Fruit fly (Drosophila melanogaster) whole organism, wandering third instar larva: ENCODE results near the gene atk.
A peak's percentile ranks its signal among the peaks of the same experiment; 100 is the strongest.

Experiments used
- CG32264 ChIP-seq: fragments of 200-800 bp; sonication (Bioruptor generic); optimal IDR thresholded peaks from 2 replicates; lab custom pipeline; 2016; ENCODE audit warnings: missing biosample characterization, missing genetic modification characterization
- CG9705 ChIP-seq: fragments of 200-800 bp; sonication (Bioruptor generic); optimal IDR thresholded peaks from 2 replicates; lab custom pipeline; 2018; ENCODE audit warnings: missing biosample characterization, mild to moderate bottlenecking, missing genetic modification characterization
- CrebA ChIP-seq: fragments of 200-800 bp; sonication (Bioruptor generic); optimal IDR thresholded peaks from 2 replicates; lab custom pipeline; 2016; ENCODE audit warnings: missing biosample characterization, mild to moderate bottlenecking, missing genetic modification characterization, borderline replicate concordance
- Dfd ChIP-seq: fragments of >200 bp; optimal IDR thresholded peaks from 2 replicates; lab custom pipeline; 2017; ENCODE audit warnings: missing biosample characterization, missing genetic modification characterization
- Dif ChIP-seq: fragments of 200-275, 200-300 bp; sonication (Bioruptor generic); optimal IDR thresholded peaks from 2 replicates; lab custom pipeline; 2018; ENCODE audit warnings: missing biosample characterization, missing genetic modification characterization; ENCODE audit not compliant: partially characterized antibody
- GATAd ChIP-seq: sonication (Bioruptor generic); optimal IDR thresholded peaks from 2 replicates; lab custom pipeline; 2016; ENCODE audit warnings: missing biosample characterization, missing genetic modification characterization
- HLH106 ChIP-seq: fragments of 200-800 bp; optimal IDR thresholded peaks from 3 replicates; lab custom pipeline; 2019; ENCODE audit warnings: missing biosample characterization, mild to moderate bottlenecking, missing genetic modification characterization, moderate library complexity
- Hnf4 ChIP-seq: fragments of 200-800 bp; sonication (Bioruptor generic); optimal IDR thresholded peaks from 2 replicates; lab custom pipeline; 2016; ENCODE audit warnings: missing biosample characterization, mild to moderate bottlenecking, missing genetic modification characterization
- Hr78 ChIP-seq: fragments of >200 bp; optimal IDR thresholded peaks from 2 replicates; lab custom pipeline; 2017; ENCODE audit warnings: missing biosample characterization, missing genetic modification characterization
- Hr83 ChIP-seq: fragments of 200-300 bp; sonication (Bioruptor generic); optimal IDR thresholded peaks from 2 replicates; lab custom pipeline; 2016; ENCODE audit warnings: missing biosample characterization, mild to moderate bottlenecking, missing genetic modification characterization, moderate library complexity; ENCODE audit not compliant: poor library complexity, severe bottlenecking
- Jra ChIP-seq: sonication (Bioruptor generic); optimal IDR thresholded peaks from 2 replicates; lab custom pipeline; 2016; ENCODE audit warnings: missing biosample characterization, missing genetic modification characterization
- Mio ChIP-seq: sonication (Bioruptor generic); optimal IDR thresholded peaks from 2 replicates; lab custom pipeline; 2016; ENCODE audit warnings: missing biosample characterization, missing genetic modification characterization
- Myc ChIP-seq: fragments of >200 bp; optimal IDR thresholded peaks from 2 replicates; lab custom pipeline; 2017
- N ChIP-seq: fragments of >200 bp; optimal IDR thresholded peaks from 2 replicates; lab custom pipeline; 2018; ENCODE audit warnings: missing biosample characterization, missing external identifiers, missing genetic modification characterization
- OdsH ChIP-seq: fragments of 200-800 bp; sonication (Bioruptor generic); optimal IDR thresholded peaks from 2 replicates; lab custom pipeline; 2016; ENCODE audit warnings: missing biosample characterization, mild to moderate bottlenecking, missing genetic modification characterization
- Rel ChIP-seq, 2 experiments: fragments of 200-800 bp; sonication (Bioruptor generic) in 1 of 2; optimal IDR thresholded peaks; 2 replicates in 1 of 2; 3 replicates in 1 of 2; lab custom pipeline; 2016 to 2019; ENCODE audit warnings: mild to moderate bottlenecking in 2 of 2, missing biosample characterization in 2 of 2, missing genetic modification characterization in 2 of 2, moderate library complexity in 1 of 2
- Sp1 ChIP-seq: fragments of 200-800 bp; sonication (Bioruptor generic); optimal IDR thresholded peaks from 3 replicates; lab custom pipeline; 2019; ENCODE audit warnings: missing biosample characterization, mild to moderate bottlenecking, missing genetic modification characterization, moderate library complexity
- br ChIP-seq: fragments of 200-800 bp; sonication (Bioruptor generic); optimal IDR thresholded peaks from 2 replicates; lab custom pipeline; 2016; ENCODE audit warnings: missing biosample characterization, missing genetic modification characterization
- brk ChIP-seq: fragments of 200-800 bp; sonication (Bioruptor generic); optimal IDR thresholded peaks from 2 replicates; lab custom pipeline; 2016; ENCODE audit warnings: missing biosample characterization, mild to moderate bottlenecking, missing genetic modification characterization
- dl ChIP-seq, 2 experiments: fragments of 175-275, 200-275 bp in 1 of 2; fragments of 200-275 bp in 1 of 2; sonication (Bioruptor generic); optimal IDR thresholded peaks; lab custom pipeline; 2018; ENCODE audit warnings: mild to moderate bottlenecking in 2 of 2, missing biosample characterization in 2 of 2, missing genetic modification characterization in 2 of 2, moderate library complexity in 2 of 2; ENCODE audit not compliant: partially characterized antibody in 2 of 2, insufficient read depth in 1 of 2
- dmrt93B ChIP-seq: fragments of 200-800 bp; sonication (Bioruptor generic); optimal IDR thresholded peaks from 2 replicates; lab custom pipeline; 2018; ENCODE audit warnings: missing biosample characterization, mild to moderate bottlenecking, missing genetic modification characterization
- dsf ChIP-seq: sonication (Bioruptor generic); optimal IDR thresholded peaks from 2 replicates; lab custom pipeline; 2016; ENCODE audit warnings: missing biosample characterization, missing genetic modification characterization, borderline replicate concordance
- ey ChIP-seq: fragments of 200-800 bp; sonication (Bioruptor generic); optimal IDR thresholded peaks from 2 replicates; lab custom pipeline; 2016; ENCODE audit warnings: missing biosample characterization, missing genetic modification characterization
- foxo ChIP-seq, 2 experiments: fragments of 200-800 bp; sonication (Bioruptor generic); optimal IDR thresholded peaks; 2 replicates in 1 of 2; 3 replicates in 1 of 2; lab custom pipeline; 2016 to 2017; ENCODE audit warnings: missing biosample characterization in 2 of 2, missing genetic modification characterization in 2 of 2
- fru ChIP-seq: fragments of 200-800 bp; sonication (Bioruptor generic); optimal IDR thresholded peaks from 3 replicates; lab custom pipeline; 2016; ENCODE audit warnings: missing biosample characterization, mild to moderate bottlenecking, missing genetic modification characterization
- h ChIP-seq: fragments of 200-800 bp; sonication (Bioruptor generic); optimal IDR thresholded peaks from 3 replicates; lab custom pipeline; 2016; ENCODE audit warnings: missing biosample characterization, mild to moderate bottlenecking, missing genetic modification characterization
- jim ChIP-seq: fragments of 175-275, 200-325 bp; sonication (Bioruptor generic); optimal IDR thresholded peaks from 2 replicates; lab custom pipeline; 2016; ENCODE audit warnings: missing biosample characterization, mild to moderate bottlenecking, missing genetic modification characterization
- lola ChIP-seq: fragments of >200 bp; optimal IDR thresholded peaks from 2 replicates; lab custom pipeline; 2017; ENCODE audit warnings: missing biosample characterization, missing genetic modification characterization
- psq ChIP-seq: fragments of 200-800 bp; sonication (Bioruptor generic); optimal IDR thresholded peaks from 3 replicates; lab custom pipeline; 2017; ENCODE audit warnings: missing biosample characterization, mild to moderate bottlenecking, missing genetic modification characterization, moderate library complexity
- rgr ChIP-seq: fragments of 200-800 bp; sonication (Bioruptor generic); optimal IDR thresholded peaks from 3 replicates; lab custom pipeline; 2016; ENCODE audit warnings: missing biosample characterization, mild to moderate bottlenecking, missing genetic modification characterization
- sage ChIP-seq: fragments of 200-800 bp; sonication (Bioruptor generic); optimal IDR thresholded peaks from 2 replicates; lab custom pipeline; 2016; ENCODE audit warnings: missing biosample characterization, mild to moderate bottlenecking, missing genetic modification characterization
- sv ChIP-seq: fragments of 200-800 bp; sonication (Bioruptor generic); optimal IDR thresholded peaks from 3 replicates; lab custom pipeline; 2016; ENCODE audit warnings: missing biosample characterization, missing genetic modification characterization
- tai ChIP-seq: sonication (Bioruptor generic); optimal IDR thresholded peaks from 2 replicates; lab custom pipeline; 2016; ENCODE audit warnings: missing biosample characterization, missing genetic modification characterization
- usp ChIP-seq: fragments of >200 bp; optimal IDR thresholded peaks from 2 replicates; lab custom pipeline; 2017; ENCODE audit warnings: missing biosample characterization, missing genetic modification characterization
- woc ChIP-seq: sonication (Bioruptor generic); optimal IDR thresholded peaks from 2 replicates; lab custom pipeline; 2016; ENCODE audit warnings: missing biosample characterization, mild to moderate bottlenecking, missing genetic modification characterization

atk gene

DNA sequence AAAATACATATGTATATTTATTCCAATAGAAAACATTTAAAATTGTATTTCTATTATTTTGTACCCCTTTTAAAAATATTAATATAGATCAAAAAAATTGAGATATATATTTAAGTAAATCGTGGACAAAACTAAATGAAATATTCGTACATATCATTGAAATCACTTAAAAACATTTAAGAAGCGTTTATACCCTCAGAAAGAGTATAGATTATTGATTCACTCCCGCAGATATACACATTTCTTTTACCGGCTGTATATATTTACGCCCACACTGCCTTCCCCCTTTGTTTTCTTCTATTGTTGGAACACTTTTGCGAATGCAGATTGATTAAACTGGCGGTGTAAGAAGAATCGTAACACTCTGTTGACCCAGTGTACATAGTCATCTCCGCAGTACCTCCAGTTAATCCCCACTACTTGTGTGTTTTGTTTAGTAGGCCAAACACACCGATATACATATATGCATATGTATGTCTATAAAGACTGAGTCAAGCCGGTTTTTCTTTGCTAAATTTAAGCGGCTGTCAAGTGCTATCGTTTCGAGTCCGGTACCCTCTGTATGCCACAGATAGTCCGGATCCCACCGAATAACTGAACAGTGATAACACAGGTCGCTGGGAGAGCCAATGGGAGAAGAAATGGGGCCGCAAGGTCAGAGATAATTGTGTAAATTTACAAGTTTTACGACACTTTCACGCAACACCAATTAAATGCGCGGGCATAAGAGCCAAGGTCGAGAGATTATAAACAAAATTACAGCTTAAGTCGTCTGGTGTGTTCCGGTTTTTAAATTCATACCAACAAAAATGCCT is 7.0 kb upstream of the atk start:
- TF ChIP-seq Hnf4 (GFP tag; lab: Kevin White, UChicago) (peak; percentile 12), fru (GFP tag; lab: Kevin White, UChicago) (peak; percentile 48), Dfd (GFP tag; lab: Kevin White, UChicago) (no peak), dsf (GFP tag; lab: Kevin White, UChicago) (no peak), dl (GFP tag; optimal IDR thresholded peaks at IDR 0.05; lab: Kevin White, UChicago; ENCODE audit: insufficient read depth in 1 of 2, partially characterized antibody in 2 of 2) (no peak), HLH106 (peak; percentile 9), brk (peak; percentile 19), jim (no peak), tai (GFP tag; lab: Kevin White, UChicago) (peak; percentile 9), Myc (lab: Kevin White, UChicago) (no peak), h (peak; percentile 21), foxo (GFP tag; optimal IDR thresholded peaks at IDR 0.05; lab: Kevin White, UChicago) (peak in 1 of 2 experiments; percentile 41), woc (GFP tag; lab: Kevin White, UChicago) (no peak), Sp1 (GFP tag; lab: Kevin White, UChicago) (peak; percentile 6), Hr78 (GFP tag; lab: Kevin White, UChicago) (no peak), rgr (GFP tag; lab: Kevin White, UChicago) (peak; percentile 72), ey (GFP tag; lab: Kevin White, UChicago) (no peak), CG32264 (no peak), Rel (GFP tag; optimal IDR thresholded peaks at IDR 0.05; lab: Kevin White, UChicago) (no peak), Rel (tag; optimal IDR thresholded peaks at IDR 0.05; lab: Kevin White, UChicago) (peak; percentile 38), OdsH (GFP tag; lab: Kevin White, UChicago) (peak; percentile 18), CrebA (GFP tag; lab: Kevin White, UChicago) (no peak), GATAd (GFP tag; lab: Kevin White, UChicago) (no peak), br (peak; percentile 31), psq (GFP tag; lab: Kevin White, UChicago) (no peak), usp (no peak), lola (GFP tag; lab: Kevin White, UChicago) (no peak), CG9705 (GFP tag; lab: Kevin White, UChicago) (no peak), Jra (GFP tag; lab: Kevin White, UChicago) (no peak), dmrt93B (no peak), sv (GFP tag; lab: Kevin White, UChicago) (no peak), Hr83 (GFP tag; lab: Kevin White, UChicago) (peak; percentile 27), Dif (GFP tag; lab: Kevin White, UChicago) (no peak)
- TF ChIP-seq, all 38 proteins: peak for 13

DNA sequence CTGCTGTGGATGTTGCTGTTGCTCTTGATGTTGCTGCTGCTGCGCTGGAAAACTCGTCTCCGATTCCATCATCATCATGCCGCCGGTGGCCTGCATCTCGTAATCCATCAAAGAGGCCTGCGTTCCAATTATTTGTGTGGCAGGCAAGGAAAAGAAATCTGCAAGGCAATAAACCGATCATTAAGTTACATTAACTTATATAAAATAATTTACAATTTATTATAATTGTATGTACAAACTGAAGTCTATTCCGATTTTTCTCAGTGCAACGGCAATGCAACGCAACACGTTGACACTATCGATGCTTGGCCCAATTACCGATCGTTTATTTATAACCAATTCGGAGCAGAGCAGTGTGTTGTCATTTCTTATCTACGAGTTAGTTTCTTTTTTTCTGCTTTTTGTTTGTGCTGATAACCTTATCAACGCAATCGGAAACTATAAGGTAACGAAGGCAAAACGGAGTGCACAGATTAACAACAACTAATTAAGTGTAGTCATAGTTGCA is 6.4 kb upstream of the atk start:
- TF ChIP-seq sage (GFP tag; lab: Kevin White, UChicago), result no peak
- no peak for TF ChIP-seq OdsH (GFP tag; lab: Kevin White, UChicago)
- no peak for TF ChIP-seq Dif (GFP tag; lab: Kevin White, UChicago)
- no peak for TF ChIP-seq Mio
- no peak for TF ChIP-seq CrebA (GFP tag; lab: Kevin White, UChicago)
- TF ChIP-seq Myc (lab: Kevin White, UChicago), result no peak
- no peak for TF ChIP-seq CG32264
- no peak for TF ChIP-seq rgr (GFP tag; lab: Kevin White, UChicago)
- no peak for TF ChIP-seq N (GFP tag; lab: Kevin White, UChicago)
- no peak for TF ChIP-seq fru (GFP tag; lab: Kevin White, UChicago)
- TF ChIP-seq Jra (GFP tag; lab: Kevin White, UChicago), result no peak
- TF ChIP-seq dl (GFP tag; optimal IDR thresholded peaks at IDR 0.05; lab: Kevin White, UChicago; ENCODE audit: insufficient read depth in 1 of 2, partially characterized antibody in 2 of 2), result no peak
- no peak for TF ChIP-seq Hr78 (GFP tag; lab: Kevin White, UChicago)
- TF ChIP-seq psq (GFP tag; lab: Kevin White, UChicago), result no peak
- no peak for TF ChIP-seq Dfd (GFP tag; lab: Kevin White, UChicago)
